Worm (Caenorhabditis elegans): ENCODE data around the gene tbcc-1.

DNA sequence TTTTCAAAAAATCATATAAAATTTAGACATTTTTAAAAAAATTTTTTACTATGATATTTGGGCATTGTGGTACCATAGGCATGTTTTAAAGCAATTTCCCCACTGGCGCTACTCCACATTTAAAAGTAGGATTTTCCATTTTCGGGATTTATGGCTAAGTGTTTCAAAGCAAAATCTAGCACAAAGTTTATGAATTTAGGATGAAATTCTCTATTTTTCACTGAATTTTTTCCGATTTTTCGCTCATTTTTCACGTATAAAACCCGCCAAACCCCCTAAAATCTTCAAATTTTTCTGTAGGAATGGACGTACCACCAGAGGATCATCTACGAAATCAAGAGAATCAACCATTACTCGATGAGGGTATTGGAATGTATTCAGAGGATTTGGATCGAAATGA is 30.7 kb downstream of the tbcc-1 start, which contains the start of gene pipp-4P:
- no peak for TF ChIP-seq nhr-2 (tag; optimal IDR thresholded peaks at IDR 0.05)
- no peak for TF ChIP-seq blmp-1 (tag; optimal IDR thresholded peaks at IDR 0.05)
- no peak for TF ChIP-seq ztf-11 (tag; optimal IDR thresholded peaks at IDR 0.05)
- no peak for TF ChIP-seq ceh-39 (tag; optimal IDR thresholded peaks at IDR 0.05)
- TF ChIP-seq nhr-28 (tag; optimal IDR thresholded peaks at IDR 0.05): no peak
- no peak for TF ChIP-seq flh-1 (GFP tag; optimal IDR thresholded peaks at IDR 0.05)
- TF ChIP-seq mep-1 (tag; optimal IDR thresholded peaks at IDR 0.05): no peak
- no peak for TF ChIP-seq nhr-76 (tag; optimal IDR thresholded peaks at IDR 0.05)
- no peak for TF ChIP-seq zip-8 (tag; optimal IDR thresholded peaks at IDR 0.05)
- TF ChIP-seq lsy-2 (tag; optimal IDR thresholded peaks at IDR 0.05): no peak
- no peak for TF ChIP-seq lin-13 (tag; optimal IDR thresholded peaks at IDR 0.05)
